Worm (Caenorhabditis elegans) whole organism, L3 larva: Measurements from ENCODE around the gene drr-1.
A peak's percentile ranks its signal among the peaks of the same experiment; 100 is the strongest.

Source experiments
- R02D3.7 ChIP-seq: fragments of 150-350 bp; optimal IDR thresholded peaks from 2 replicates; lab custom pipeline; 2014; ENCODE audit warnings: missing biosample characterization, missing genetic modification characterization
- ZK546.5 ChIP-seq: sonication (generic microtip); optimal IDR thresholded peaks from 2 replicates; lab custom pipeline; 2017; ENCODE audit warnings: missing biosample characterization, missing genetic modification characterization
- aly-2 ChIP-seq: fragments of 150-350 bp; optimal IDR thresholded peaks from 2 replicates; lab custom pipeline; 2014; ENCODE audit warnings: missing biosample characterization, missing genetic modification characterization
- ama-1 ChIP-seq: fragments of 150-350 bp; optimal IDR thresholded peaks from 2 replicates; lab custom pipeline; 2018
- ceh-16 ChIP-seq: sonication (generic microtip); optimal IDR thresholded peaks from 2 replicates; lab custom pipeline; 2017; ENCODE audit warnings: missing biosample characterization, missing genetic modification characterization
- ceh-28 ChIP-seq: fragments of 150-350 bp; optimal IDR thresholded peaks from 2 replicates; lab custom pipeline; 2014; ENCODE audit warnings: missing biosample characterization, missing genetic modification reagents, missing genetic modification characterization
- ceh-82 ChIP-seq: fragments of 150-350 bp; optimal IDR thresholded peaks from 2 replicates; lab custom pipeline; 2014; ENCODE audit warnings: missing biosample characterization, missing genetic modification characterization
- ceh-9 ChIP-seq: sonication (generic microtip); optimal IDR thresholded peaks from 2 replicates; lab custom pipeline; 2018; ENCODE audit warnings: missing biosample characterization, missing genetic modification characterization
- egl-27 ChIP-seq: sonication (generic microtip); optimal IDR thresholded peaks from 4 replicates; lab custom pipeline; 2017; ENCODE audit warnings: missing biosample characterization, missing genetic modification reagents, missing genetic modification characterization
- egl-5 ChIP-seq: fragments of 150-350 bp; optimal IDR thresholded peaks from 2 replicates; lab custom pipeline; 2017; ENCODE audit warnings: missing biosample characterization, missing genetic modification reagents, missing genetic modification characterization, inconsistent platforms
- elt-1 ChIP-seq: fragments of 150-350 bp; optimal IDR thresholded peaks from 2 replicates; lab custom pipeline; 2014; ENCODE audit warnings: missing biosample characterization, missing genetic modification characterization
- elt-2 ChIP-seq: sonication (generic microtip); optimal IDR thresholded peaks from 2 replicates; lab custom pipeline; 2016; ENCODE audit warnings: missing genetic modification reagents, mild to moderate bottlenecking, missing genetic modification characterization, missing compliant biosample characterization
- eor-1 ChIP-seq, 2 experiments: fragments of 150-350 bp; optimal IDR thresholded peaks; 2 replicates each; lab custom pipeline; 2014 to 2018; ENCODE audit warnings: missing biosample characterization in 2 of 2, missing genetic modification characterization in 2 of 2
- fkh-10 ChIP-seq: sonication (generic microtip); optimal IDR thresholded peaks from 2 replicates; lab custom pipeline; 2017; ENCODE audit warnings: missing biosample characterization, missing genetic modification reagents, missing genetic modification characterization
- fkh-2 ChIP-seq: fragments of 150-350 bp; optimal IDR thresholded peaks from 2 replicates; lab custom pipeline; 2014; ENCODE audit warnings: missing biosample characterization, missing genetic modification reagents, missing genetic modification characterization
- fos-1 ChIP-seq: fragments of 150-350 bp; optimal IDR thresholded peaks from 2 replicates; lab custom pipeline; 2014; ENCODE audit warnings: missing biosample characterization, missing genetic modification characterization
- hmg-11 ChIP-seq: sonication (generic microtip); optimal IDR thresholded peaks from 2 replicates; lab custom pipeline; 2016; ENCODE audit warnings: missing genetic modification characterization, missing compliant biosample characterization
- jun-1 ChIP-seq: fragments of 150-350 bp; optimal IDR thresholded peaks from 2 replicates; lab custom pipeline; 2014; ENCODE audit warnings: missing biosample characterization, missing genetic modification reagents, missing genetic modification characterization
- lin-15B ChIP-seq: fragments of 150-350 bp; optimal IDR thresholded peaks from 2 replicates; lab custom pipeline; 2014; ENCODE audit warnings: missing biosample characterization, missing genetic modification characterization
- lin-39 ChIP-seq: fragments of 150-350 bp; optimal IDR thresholded peaks from 2 replicates; lab custom pipeline; 2018; ENCODE audit warnings: missing biosample characterization, missing genetic modification reagents, missing genetic modification characterization
- mml-1 ChIP-seq: fragments of 150-350 bp; sonication (generic microtip); optimal IDR thresholded peaks from 3 replicates; lab custom pipeline; 2014; ENCODE audit warnings: missing biosample characterization, missing genetic modification characterization
- nfya-1 ChIP-seq: sonication (generic microtip); optimal IDR thresholded peaks from 2 replicates; lab custom pipeline; 2017; ENCODE audit warnings: missing genetic modification characterization, mild to moderate bottlenecking, missing compliant biosample characterization, antibody characterized with exemption, moderate library complexity; ENCODE audit not compliant: insufficient read depth
- nhr-11 ChIP-seq: fragments of 150-350 bp; optimal IDR thresholded peaks from 2 replicates; lab custom pipeline; 2014; ENCODE audit warnings: missing biosample characterization, missing genetic modification characterization
- nhr-12 ChIP-seq: fragments of 150-350 bp; optimal IDR thresholded peaks from 2 replicates; lab custom pipeline; 2014; ENCODE audit warnings: missing biosample characterization, missing genetic modification characterization
- nhr-23 ChIP-seq: fragments of 150-350 bp; optimal IDR thresholded peaks from 2 replicates; lab custom pipeline; 2014; ENCODE audit warnings: missing biosample characterization, missing genetic modification reagents, missing genetic modification characterization
- nhr-25 ChIP-seq: sonication (generic microtip); optimal IDR thresholded peaks from 2 replicates; lab custom pipeline; 2017; ENCODE audit warnings: missing biosample characterization, missing genetic modification characterization
- nhr-28 ChIP-seq: fragments of 150-350 bp; optimal IDR thresholded peaks from 2 replicates; lab custom pipeline; 2014; ENCODE audit warnings: missing biosample characterization, missing genetic modification characterization
- nhr-43 ChIP-seq: sonication (generic microtip); optimal IDR thresholded peaks from 2 replicates; lab custom pipeline; 2016; ENCODE audit warnings: mild to moderate bottlenecking, missing genetic modification characterization, missing compliant biosample characterization; ENCODE audit not compliant: poor library complexity, severe bottlenecking
- nhr-76 ChIP-seq: fragments of 150-350 bp; sonication (generic microtip); optimal IDR thresholded peaks from 5 replicates; lab custom pipeline; 2014; ENCODE audit warnings: missing biosample characterization, missing genetic modification characterization
- pha-4 ChIP-seq: fragments of 150-350 bp; optimal IDR thresholded peaks from 2 replicates; lab custom pipeline; 2014; ENCODE audit warnings: missing biosample characterization, missing genetic modification reagents, missing genetic modification characterization
- pqm-1 ChIP-seq: fragments of 150-350 bp; optimal IDR thresholded peaks from 2 replicates; lab custom pipeline; 2017; ENCODE audit warnings: missing biosample characterization, missing genetic modification characterization, inconsistent platforms
- sea-2 ChIP-seq: fragments of 150-350 bp; sonication (generic microtip); optimal IDR thresholded peaks from 4 replicates; lab custom pipeline; 2014; ENCODE audit warnings: missing biosample characterization, missing genetic modification reagents, missing genetic modification characterization
- skn-1 ChIP-seq: fragments of 150-350 bp; optimal IDR thresholded peaks from 2 replicates; lab custom pipeline; 2014; ENCODE audit warnings: missing biosample characterization, missing genetic modification characterization
- snpc-4 ChIP-seq: fragments of 150-350 bp; optimal IDR thresholded peaks from 2 replicates; lab custom pipeline; 2014; ENCODE audit warnings: missing biosample characterization, missing genetic modification characterization
- tbx-2 ChIP-seq: sonication (generic microtip); optimal IDR thresholded peaks from 2 replicates; lab custom pipeline; 2016; ENCODE audit warnings: mild to moderate bottlenecking, missing genetic modification characterization, missing compliant biosample characterization
- unc-39 ChIP-seq: sonication (generic microtip); optimal IDR thresholded peaks from 4 replicates; lab custom pipeline; 2017; ENCODE audit warnings: missing biosample characterization, missing genetic modification characterization
- ztf-11 ChIP-seq: fragments of 150-350 bp; optimal IDR thresholded peaks from 2 replicates; lab custom pipeline; 2014; ENCODE audit warnings: missing biosample characterization, missing genetic modification characterization
- ztf-4 ChIP-seq: fragments of 150-350 bp; optimal IDR thresholded peaks from 2 replicates; lab custom pipeline; 2014; ENCODE audit warnings: missing biosample characterization, missing genetic modification characterization

drr-1 gene

ce11 chrII:13487563-13487962, 8.1 kb downstream of the drr-1 start:
- TF ChIP-seq pha-4 (tag; lab: Kevin White, UChicago) (no peak), lin-39 (tag; lab: Kevin White, UChicago) (no peak), snpc-4 (tag; lab: Kevin White, UChicago) (no peak), ceh-9 (tag; lab: Kevin White, UChicago) (no peak), nhr-76 (tag; lab: Kevin White, UChicago) (no peak), egl-5 (tag; lab: Kevin White, UChicago) (no peak), fkh-10 (no peak), fkh-2 (tag; lab: Kevin White, UChicago) (no peak), nhr-28 (no peak), aly-2 (tag; lab: Kevin White, UChicago) (no peak), ceh-82 (tag; lab: Kevin White, UChicago) (no peak), lin-15B (no peak), nhr-25 (no peak), egl-27 (tag; lab: Kevin White, UChicago) (no peak), hmg-11 (tag; lab: Kevin White, UChicago) (no peak)

- no peak for TF ChIP-seq egl-27 (tag; lab: Kevin White, UChicago)
These were observed 10.6 kb downstream of the drr-1 start for ce11 chrII:13485119-13485518.

ce11 chrII:13484108-13484507, 11.6 kb downstream of the drr-1 start:
- TF ChIP-seq fkh-10 = no peak
- no peak for TF ChIP-seq ztf-11 (tag; lab: Kevin White, UChicago)
- no peak for TF ChIP-seq aly-2 (tag; lab: Kevin White, UChicago)

ce11 chrII:13481781-13482455, 13.8 kb downstream of the drr-1 start, which contains the start of gene E01G4.6:
Gene E01G4.6, plus strand, starts transcription at chrII:13482405.
- TF ChIP-seq unc-39 (tag; lab: Kevin White, UChicago) (no peak), eor-1 (tag; optimal IDR thresholded peaks at IDR 0.05; lab: Kevin White, UChicago) (no peak), nhr-23 (tag; lab: Kevin White, UChicago) (no peak), jun-1 (tag; lab: Kevin White, UChicago) (no peak)

- no peak for TF ChIP-seq mml-1 (tag; lab: Kevin White, UChicago)
- no peak for TF ChIP-seq ceh-9 (tag; lab: Kevin White, UChicago)
- no peak for TF ChIP-seq fos-1 (tag; lab: Kevin White, UChicago)
- TF ChIP-seq nhr-11 = no peak
- no peak for TF ChIP-seq pqm-1
- no peak for TF ChIP-seq ama-1 (lab: Kevin White, UChicago)
- no peak for TF ChIP-seq nhr-43 (tag; lab: Kevin White, UChicago)
- no peak for TF ChIP-seq ZK546.5
- no peak for TF ChIP-seq R02D3.7
- no peak for TF ChIP-seq ztf-11 (tag; lab: Kevin White, UChicago)
These were observed 16.3 kb downstream of the drr-1 start for ce11 chrII:13479424-13479823.

ce11 chrII:13477230-13477629, 18.5 kb downstream of the drr-1 start:
- TF ChIP-seq fkh-10 (no peak), ceh-16 (no peak), hmg-11 (tag; lab: Kevin White, UChicago) (peak; percentile 65), lin-39 (tag; lab: Kevin White, UChicago) (peak; percentile 12), skn-1 (tag; lab: Kevin White, UChicago) (no peak), ceh-28 (tag; lab: Kevin White, UChicago) (no peak), elt-2 (tag; lab: Kevin White, UChicago) (peak; percentile 23), nhr-11 (no peak), tbx-2 (tag; lab: Kevin White, UChicago) (no peak), sea-2 (no peak), aly-2 (tag; lab: Kevin White, UChicago) (no peak), pqm-1 (no peak), eor-1 (tag; optimal IDR thresholded peaks at IDR 0.05; lab: Kevin White, UChicago) (no peak), snpc-4 (tag; lab: Kevin White, UChicago) (peak; percentile 67), nhr-12 (no peak), lin-15B (peak; percentile 82), ceh-82 (tag; lab: Kevin White, UChicago) (no peak), jun-1 (tag; lab: Kevin White, UChicago) (no peak), nhr-25 (no peak), nfya-1 (tag; lab: Kevin White, UChicago) (peak; percentile 59), ztf-4 (tag; lab: Kevin White, UChicago) (no peak), ztf-11 (tag; lab: Kevin White, UChicago) (no peak), nhr-23 (tag; lab: Kevin White, UChicago) (peak; percentile 36), elt-1 (tag; lab: Kevin White, UChicago) (no peak)
- TF ChIP-seq, all 47 proteins: peak for 7
